Fruit fly (Drosophila melanogaster) whole organism: ENCODE measurements around the gene CG43897.
"Not testable (repeated sequence)": the region's sequence is repeated elsewhere in the genome, so short reads cannot be mapped to it uniquely, and the experiment has no call there.

ENCODE experiments used
- CG8478 ChIP-seq: fragments of >200 bp; optimal IDR thresholded peaks from 2 replicates; lab custom pipeline; 2018; ENCODE audit warnings: inconsistent platforms
- Dll ChIP-seq: fragments of >200 bp; optimal IDR thresholded peaks from 2 replicates; lab custom pipeline; 2017
- EcR ChIP-seq, 2 experiments: fragments of >200 bp; optimal IDR thresholded peaks; 2 replicates each; lab custom pipeline; 2017; ENCODE audit warnings: missing biosample characterization in 2 of 2, missing genetic modification characterization in 2 of 2, missing genetic modification reagents in 2 of 2
- pan ChIP-seq: fragments of >200 bp; optimal IDR thresholded peaks from 2 replicates; lab custom pipeline; 2017
- psq ChIP-seq: fragments of >200 bp; optimal IDR thresholded peaks from 2 replicates; lab custom pipeline; 2017
- usp ChIP-seq: fragments of >200 bp; optimal IDR thresholded peaks from 2 replicates; lab custom pipeline; 2017; ENCODE audit warnings: missing biosample characterization, missing genetic modification characterization, mixed read lengths

Gene CG43897

dm6 chr3L:9798120-9798519 is 15.5 kb upstream of the CG43897 start, which contains the start of gene Ilp1:
Gene Ilp1 (plus strand): TSS chr3L:9798420.
- not testable (repeated sequence) for TF ChIP-seq psq; CG8478 (lab: Kevin White, UChicago); EcR (GFP tag; optimal IDR thresholded peaks at IDR 0.05; lab: Kevin White, UChicago)

dm6 chr3L:9799398-9799797 is 14.2 kb upstream of the CG43897 start, which contains the start of gene Ilp2:
Gene Ilp2 (plus strand): TSS chr3L:9799698.
- TF ChIP-seq Dll (no peak), usp (no peak), EcR (GFP tag; optimal IDR thresholded peaks at IDR 0.05; lab: Kevin White, UChicago) (no peak), psq (no peak), CG8478 (lab: Kevin White, UChicago) (no peak), pan (lab: Kevin White, UChicago) (no peak)

- TF ChIP-seq psq (no peak), CG8478 (lab: Kevin White, UChicago) (no peak), EcR (GFP tag; optimal IDR thresholded peaks at IDR 0.05; lab: Kevin White, UChicago) (no peak), pan (lab: Kevin White, UChicago) (no peak), Dll (no peak), usp (no peak)
These were observed 11.6 kb upstream of the CG43897 start, which contains the start of gene Ilp3 for dm6 chr3L:9802020-9802419. Gene Ilp3 (minus strand): TSS chr3L:9802120.

dm6 chr3L:9804125-9804524 is 9.5 kb upstream of the CG43897 start, which contains the start of gene Ilp4:
Gene Ilp4 (minus strand): TSS chr3L:9804263.
- TF ChIP-seq CG8478 (lab: Kevin White, UChicago) (no peak), psq (no peak)

dm6 chr3L:9814621-9815020 is 974 bp downstream of the CG43897 start:
- TF ChIP-seq EcR (GFP tag; optimal IDR thresholded peaks at IDR 0.05; lab: Kevin White, UChicago) (no peak), CG8478 (lab: Kevin White, UChicago) (no peak), pan (lab: Kevin White, UChicago) (no peak), Dll (no peak), usp (no peak), psq (no peak)

- no peak for TF ChIP-seq EcR (GFP tag; optimal IDR thresholded peaks at IDR 0.05; lab: Kevin White, UChicago)
- no peak for TF ChIP-seq pan (lab: Kevin White, UChicago)
- TF ChIP-seq psq, result no peak
- TF ChIP-seq usp, result no peak
- TF ChIP-seq CG8478 (lab: Kevin White, UChicago), result no peak
- no peak for TF ChIP-seq Dll
These were observed 2.1 kb downstream of the CG43897 start for dm6 chr3L:9815705-9816104.

dm6 chr3L:9820248-9820647 is 6.6 kb downstream of the CG43897 start:
- no peak for TF ChIP-seq EcR (GFP tag; optimal IDR thresholded peaks at IDR 0.05; lab: Kevin White, UChicago)
- TF ChIP-seq pan (lab: Kevin White, UChicago), result no peak
- no peak for TF ChIP-seq CG8478 (lab: Kevin White, UChicago)
- no peak for TF ChIP-seq psq
- TF ChIP-seq Dll, result no peak
- no peak for TF ChIP-seq usp

- TF ChIP-seq pan (lab: Kevin White, UChicago) (no peak), usp (no peak), Dll (no peak), EcR (GFP tag; optimal IDR thresholded peaks at IDR 0.05; lab: Kevin White, UChicago) (no peak), CG8478 (lab: Kevin White, UChicago) (no peak), psq (no peak)
These were observed 7.6 kb downstream of the CG43897 start for dm6 chr3L:9821138-9821681.

dm6 chr3L:9823797-9824196 is 10.2 kb downstream of the CG43897 start, which contains the start of gene Ilp5:
Gene Ilp5 (minus strand): TSS chr3L:9823897.
- no peak for TF ChIP-seq EcR (GFP tag; optimal IDR thresholded peaks at IDR 0.05; lab: Kevin White, UChicago)
- TF ChIP-seq Dll, result no peak
- no peak for TF ChIP-seq psq
- no peak for TF ChIP-seq pan (lab: Kevin White, UChicago)
- TF ChIP-seq CG8478 (lab: Kevin White, UChicago), result no peak
- TF ChIP-seq usp, result no peak

- TF ChIP-seq pan (lab: Kevin White, UChicago), result no peak
- no peak for TF ChIP-seq CG8478 (lab: Kevin White, UChicago)
- no peak for TF ChIP-seq psq
- TF ChIP-seq EcR (GFP tag; optimal IDR thresholded peaks at IDR 0.05; lab: Kevin White, UChicago), result no peak
- no peak for TF ChIP-seq Dll
- TF ChIP-seq usp, result no peak
These were observed 10.6 kb downstream of the CG43897 start for dm6 chr3L:9824226-9824625.

dm6 chr3L:9829154-9829553 is 15.5 kb downstream of the CG43897 start:
- TF ChIP-seq Dll (no peak), usp (no peak), psq (no peak), CG8478 (lab: Kevin White, UChicago) (no peak), EcR (GFP tag; optimal IDR thresholded peaks at IDR 0.05; lab: Kevin White, UChicago) (no peak), pan (lab: Kevin White, UChicago) (no peak)

dm6 chr3L:9829639-9830341 is 16.1 kb downstream of the CG43897 start:
- TF ChIP-seq EcR (GFP tag; optimal IDR thresholded peaks at IDR 0.05; lab: Kevin White, UChicago) (no peak), CG8478 (lab: Kevin White, UChicago) (no peak), psq (no peak), Dll (no peak), pan (lab: Kevin White, UChicago) (no peak), usp (no peak)

- TF ChIP-seq EcR (GFP tag; optimal IDR thresholded peaks at IDR 0.05; lab: Kevin White, UChicago) (no peak), pan (lab: Kevin White, UChicago) (no peak), Dll (no peak), psq (no peak), usp (no peak), CG8478 (lab: Kevin White, UChicago) (no peak)
These were observed 18.5 kb downstream of the CG43897 start for dm6 chr3L:9832125-9832524.
